Worm (Caenorhabditis elegans): ENCODE data around the gene msp-31.
"Not testable (repeated sequence)": the region's sequence is repeated elsewhere in the genome, so short reads cannot be mapped to it uniquely, and the experiment has no call there.

Gene msp-31

DNA sequence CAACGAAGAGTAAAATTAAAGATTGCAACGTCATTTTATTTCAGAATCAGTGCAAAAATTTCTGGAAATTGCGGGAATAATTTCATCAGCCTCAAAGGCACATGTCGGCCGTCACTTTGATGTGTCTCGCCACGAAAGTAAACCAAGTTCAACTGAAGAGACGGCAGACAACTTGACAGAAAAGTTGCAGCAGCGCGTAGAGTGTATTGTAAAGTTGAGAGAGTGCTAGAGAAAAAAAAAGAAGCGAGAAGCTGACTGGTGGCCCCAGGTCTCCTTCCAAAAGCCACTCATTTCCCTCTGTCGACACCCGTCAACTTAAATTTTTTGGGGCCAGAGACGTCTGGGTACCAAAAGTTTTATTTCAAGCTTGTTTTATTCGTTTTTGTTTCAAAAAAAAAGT, 12.1 kb downstream of the msp-31 start:
- TF ChIP-seq ceh-39 (tag; optimal IDR thresholded peaks at IDR 0.05) (no peak), pha-4 (tag; optimal IDR thresholded peaks at IDR 0.05) (peak; percentile 70), flh-1 (GFP tag; optimal IDR thresholded peaks at IDR 0.05) (no peak), nhr-237 (tag; optimal IDR thresholded peaks at IDR 0.05) (peak; percentile 40), ces-1 (GFP tag; optimal IDR thresholded peaks at IDR 0.05) (peak; percentile 93), ham-2 (GFP tag; optimal IDR thresholded peaks at IDR 0.05) (peak; percentile 50), unc-62 (GFP tag; optimal IDR thresholded peaks at IDR 0.05) (peak; percentile 97), lsy-2 (tag; optimal IDR thresholded peaks at IDR 0.05) (peak; percentile 56), lin-32 (GFP tag; optimal IDR thresholded peaks at IDR 0.05) (no peak), mep-1 (tag; optimal IDR thresholded peaks at IDR 0.05) (peak; percentile 41), unc-120 (tag; optimal IDR thresholded peaks at IDR 0.05; ENCODE audit: poor library complexity, severe bottlenecking) (peak; percentile 34), hlh-1 (tag; optimal IDR thresholded peaks at IDR 0.05) (peak; percentile 84)

DNA sequence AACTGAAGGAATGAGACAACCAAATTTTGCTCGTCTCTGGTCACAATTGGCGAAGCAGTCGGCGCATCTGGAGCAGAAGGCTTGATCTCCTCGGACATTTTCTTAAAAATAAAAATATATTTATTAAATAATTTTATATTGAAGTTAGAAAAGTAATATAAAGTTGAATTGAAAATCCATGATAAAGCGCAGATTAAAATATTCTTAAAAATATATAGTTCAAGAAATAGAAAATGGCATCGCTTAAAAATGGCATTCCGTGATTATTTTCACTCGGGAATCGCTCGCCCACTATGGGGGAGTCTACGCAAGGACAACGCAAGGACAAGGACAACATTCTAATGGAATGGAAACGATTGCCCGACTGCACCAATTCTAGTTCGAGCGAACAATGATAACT, 12.7 kb downstream of the msp-31 start, which contains the start of gene sgt-1:
sgt-1 (minus strand) TSS at position 101 of the 400 bp plus-strand sequence.
- TF ChIP-seq mab-5, zip-8, cnd-1 (tag; optimal IDR thresholded peaks at IDR 0.05): not testable (repeated sequence)

DNA sequence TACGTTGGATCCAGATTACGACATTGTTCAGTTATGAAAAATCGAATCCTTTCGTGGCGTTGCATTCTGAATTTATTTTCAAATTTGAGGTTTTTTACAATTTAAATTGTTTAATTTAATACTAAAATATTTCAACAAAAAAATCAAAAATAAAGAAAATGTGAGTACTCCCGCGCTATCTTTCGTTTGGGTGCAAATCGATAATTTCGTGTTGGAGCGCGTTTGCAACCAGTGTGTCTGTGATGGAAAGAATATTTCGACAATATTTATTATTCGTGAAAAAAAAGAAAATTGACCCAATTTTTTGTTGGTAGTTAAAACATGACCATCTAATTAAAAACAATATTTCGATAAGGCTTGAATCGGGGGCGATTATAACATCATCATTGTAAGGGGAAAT, 14.3 kb downstream of the msp-31 start, which contains the start of gene R05F9.9:
R05F9.9 (minus strand) TSS at position 66 of the 400 bp plus-strand sequence.
- TF ChIP-seq cnd-1 (tag; optimal IDR thresholded peaks at IDR 0.05) (no peak), mep-1 (tag; optimal IDR thresholded peaks at IDR 0.05) (peak; percentile 46), ceh-43 (GFP tag; optimal IDR thresholded peaks at IDR 0.05) (no peak), lsy-2 (tag; optimal IDR thresholded peaks at IDR 0.05) (peak; percentile 37), zip-8 (tag; optimal IDR thresholded peaks at IDR 0.05) (no peak), ceh-83 (GFP tag; optimal IDR thresholded peaks at IDR 0.05) (no peak), elt-1 (tag; optimal IDR thresholded peaks at IDR 0.05; ENCODE audit: borderline replicate concordance, insufficient read depth) (no peak), nhr-76 (tag; optimal IDR thresholded peaks at IDR 0.05) (no peak), nhr-12 (tag; optimal IDR thresholded peaks at IDR 0.05) (no peak), nhr-237 (tag; optimal IDR thresholded peaks at IDR 0.05) (no peak), ces-1 (GFP tag; optimal IDR thresholded peaks at IDR 0.05) (peak; percentile 29), blmp-1 (tag; optimal IDR thresholded peaks at IDR 0.05) (no peak), drap-1 (GFP tag; optimal IDR thresholded peaks at IDR 0.05) (no peak), unc-39 (tag; optimal IDR thresholded peaks at IDR 0.05) (no peak), lin-32 (GFP tag; optimal IDR thresholded peaks at IDR 0.05) (no peak), hlh-1 (tag; optimal IDR thresholded peaks at IDR 0.05) (no peak), mls-2 (tag; optimal IDR thresholded peaks at IDR 0.05) (no peak), nhr-2 (tag; optimal IDR thresholded peaks at IDR 0.05) (no peak), unc-62 (GFP tag; optimal IDR thresholded peaks at IDR 0.05) (no peak), mab-5 (tag; optimal IDR thresholded peaks at IDR 0.05) (no peak), ceh-39 (tag; optimal IDR thresholded peaks at IDR 0.05) (peak; percentile 75), sptf-1 (tag; optimal IDR thresholded peaks at IDR 0.05) (no peak), sem-2 (GFP tag; optimal IDR thresholded peaks at IDR 0.05) (no peak), flh-1 (GFP tag; optimal IDR thresholded peaks at IDR 0.05) (no peak), lin-13 (tag; optimal IDR thresholded peaks at IDR 0.05) (no peak), nhr-28 (tag; optimal IDR thresholded peaks at IDR 0.05) (no peak), bed-3 (GFP tag; optimal IDR thresholded peaks at IDR 0.05) (no peak), pha-4 (tag; optimal IDR thresholded peaks at IDR 0.05) (no peak)

DNA sequence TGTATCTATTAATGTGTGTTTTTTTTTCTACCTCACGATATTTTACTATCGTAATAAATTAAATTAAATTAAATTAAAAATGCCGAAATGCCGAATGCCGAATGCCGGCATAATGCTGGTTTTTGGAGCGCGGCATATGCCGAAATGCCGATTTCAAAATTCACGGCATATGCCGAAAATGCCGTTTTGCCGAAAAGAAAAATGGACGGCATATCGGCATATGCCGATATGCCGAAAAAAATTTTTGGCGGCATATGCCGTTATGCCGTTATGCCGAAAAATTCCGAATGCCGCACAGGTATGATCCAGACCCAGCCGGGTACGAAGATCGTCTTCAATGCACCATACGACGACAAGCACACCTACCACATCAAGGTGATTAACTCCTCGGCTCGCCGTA, 17.8 kb downstream of the msp-31 start, which contains the start of gene msp-32:
msp-32 (plus strand) TSS at position 301 of the 400 bp plus-strand sequence.
- not testable (repeated sequence) for TF ChIP-seq hlh-1 (tag; optimal IDR thresholded peaks at IDR 0.05); ham-2 (GFP tag; optimal IDR thresholded peaks at IDR 0.05); lin-32 (GFP tag; optimal IDR thresholded peaks at IDR 0.05)

DNA sequence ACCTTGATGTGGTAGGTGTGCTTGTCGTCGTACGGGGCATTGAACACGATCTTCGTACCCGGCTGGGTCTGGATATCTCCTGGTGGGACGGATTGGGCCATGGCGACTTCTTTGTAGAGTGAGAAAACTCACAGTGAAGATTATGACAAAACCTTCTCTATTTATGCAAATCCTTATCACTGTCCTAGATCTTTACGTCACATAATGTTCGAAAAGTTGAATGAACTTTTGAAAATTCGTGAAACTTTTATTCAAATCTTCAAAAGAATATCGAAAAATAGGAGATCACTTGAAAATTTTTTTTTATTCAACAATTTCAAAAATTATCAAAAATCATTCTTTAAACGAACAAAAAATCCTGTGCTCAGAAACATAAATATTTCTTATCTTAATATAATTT, 23.8 kb downstream of the msp-31 start, which contains the start of gene msp-33:
msp-33 (minus strand) TSS at position 101 of the 400 bp plus-strand sequence.
- TF ChIP-seq ztf-11 (tag; optimal IDR thresholded peaks at IDR 0.05) = no peak
- no peak for TF ChIP-seq sem-2 (GFP tag; optimal IDR thresholded peaks at IDR 0.05)
- no peak for TF ChIP-seq nhr-2 (tag; optimal IDR thresholded peaks at IDR 0.05)
- TF ChIP-seq blmp-1 (tag; optimal IDR thresholded peaks at IDR 0.05) = no peak
- no peak for TF ChIP-seq M03D4.4 (tag; optimal IDR thresholded peaks at IDR 0.05)
- no peak for TF ChIP-seq unc-62 (GFP tag; optimal IDR thresholded peaks at IDR 0.05)
- no peak for TF ChIP-seq lin-13 (tag; optimal IDR thresholded peaks at IDR 0.05)
- TF ChIP-seq mls-2 (tag; optimal IDR thresholded peaks at IDR 0.05) = no peak
- TF ChIP-seq zip-8 (tag; optimal IDR thresholded peaks at IDR 0.05) = no peak
- no peak for TF ChIP-seq ceh-43 (GFP tag; optimal IDR thresholded peaks at IDR 0.05)
- no peak for TF ChIP-seq ceh-39 (tag; optimal IDR thresholded peaks at IDR 0.05)
- no peak for TF ChIP-seq unc-39 (tag; optimal IDR thresholded peaks at IDR 0.05)
- no peak for TF ChIP-seq nhr-237 (tag; optimal IDR thresholded peaks at IDR 0.05)
- no peak for TF ChIP-seq pha-4 (tag; optimal IDR thresholded peaks at IDR 0.05)
- TF ChIP-seq sptf-1 (tag; optimal IDR thresholded peaks at IDR 0.05) = no peak
- no peak for TF ChIP-seq drap-1 (GFP tag; optimal IDR thresholded peaks at IDR 0.05)

All from whole organism, mixed stage, embryonic.